Fruit fly (Drosophila melanogaster) whole organism, prepupa: ENCODE measurements around the gene CG42637.

Experiments used
- Blimp-1 ChIP-seq: fragments of 200-800 bp; sonication (Bioruptor generic); optimal IDR thresholded peaks from 3 replicates; lab custom pipeline; 2017; ENCODE audit warnings: missing biosample characterization, missing genetic modification characterization, mild to moderate bottlenecking, moderate library complexity, missing genetic modification reagents
- CG10631 ChIP-seq: fragments of 200-800 bp; sonication (Bioruptor generic); optimal IDR thresholded peaks from 2 replicates; lab custom pipeline; 2016; ENCODE audit warnings: missing biosample characterization, missing genetic modification characterization
- CG11294 ChIP-seq: fragments of 200-800 bp; sonication (Bioruptor generic); IDR thresholded peaks from 2 replicates; pipeline ENCODE4 v1.3.6; 2022; ENCODE audit warnings: missing biosample characterization, missing genetic modification characterization
- CG11762 ChIP-seq: fragments of 200-800 bp; sonication (Bioruptor generic); optimal IDR thresholded peaks from 3 replicates; lab custom pipeline; 2016; ENCODE audit warnings: missing biosample characterization, missing genetic modification characterization; ENCODE audit not compliant: insufficient read depth
- CG11902 ChIP-seq: fragments of 200-800 bp; sonication (Bioruptor generic); optimal IDR thresholded peaks from 3 replicates; lab custom pipeline; 2016; ENCODE audit warnings: missing biosample characterization, missing genetic modification characterization
- CG15336 ChIP-seq: fragments of 200-800 bp; sonication (Bioruptor generic); IDR thresholded peaks from 2 replicates; pipeline ENCODE4 v1.3.6; 2022; ENCODE audit warnings: missing biosample characterization, missing genetic modification characterization
- CG1621 ChIP-seq: fragments of 200-800 bp; sonication (Bioruptor generic); optimal IDR thresholded peaks from 3 replicates; lab custom pipeline; 2018; ENCODE audit warnings: missing biosample characterization, mild to moderate bottlenecking, missing genetic modification characterization
- CG3032 ChIP-seq: fragments of 200-800 bp; optimal IDR thresholded peaks from 2 replicates; lab custom pipeline; 2019; ENCODE audit warnings: missing biosample characterization, mild to moderate bottlenecking, missing genetic modification characterization, moderate library complexity
- CG32006 ChIP-seq: fragments of 200-800 bp; sonication (Bioruptor generic); optimal IDR thresholded peaks from 3 replicates; lab custom pipeline; 2017; ENCODE audit warnings: missing biosample characterization, mild to moderate bottlenecking, missing genetic modification characterization
- CG34406 ChIP-seq: fragments of 200-800 bp; sonication (Bioruptor generic); optimal IDR thresholded peaks from 3 replicates; lab custom pipeline; 2016; ENCODE audit warnings: missing biosample characterization, missing genetic modification characterization
- CG3919 ChIP-seq: fragments of 200-800 bp; sonication (Bioruptor generic); optimal IDR thresholded peaks from 3 replicates; lab custom pipeline; 2016; ENCODE audit warnings: missing biosample characterization, missing genetic modification characterization
- CG4318 ChIP-seq: fragments of 200-800 bp; sonication (Bioruptor generic); optimal IDR thresholded peaks from 3 replicates; lab custom pipeline; 2017; ENCODE audit warnings: missing biosample characterization, mild to moderate bottlenecking, missing genetic modification characterization
- CG6163 ChIP-seq: fragments of 200-800 bp; sonication (Bioruptor generic); IDR thresholded peaks from 3 replicates; pipeline ENCODE4 v1.3.6; 2022; ENCODE audit warnings: missing biosample characterization, missing genetic modification characterization
- CG6792 ChIP-seq: fragments of 200-800 bp; sonication (Bioruptor generic); optimal IDR thresholded peaks from 3 replicates; lab custom pipeline; 2016; ENCODE audit warnings: missing biosample characterization, missing genetic modification characterization
- CG6808 ChIP-seq: fragments of 200-800 bp; sonication (Bioruptor generic); optimal IDR thresholded peaks from 3 replicates; lab custom pipeline; 2017; ENCODE audit warnings: missing biosample characterization, missing genetic modification characterization, mild to moderate bottlenecking, moderate library complexity, missing genetic modification reagents
- CG6854 ChIP-seq: fragments of 200-800 bp; sonication (Bioruptor generic); optimal IDR thresholded peaks from 2 replicates; lab custom pipeline; 2017; ENCODE audit warnings: missing biosample characterization, mild to moderate bottlenecking, missing genetic modification characterization
- CG8319 ChIP-seq: fragments of 200-800 bp; sonication (Bioruptor generic); optimal IDR thresholded peaks from 3 replicates; lab custom pipeline; 2016; ENCODE audit warnings: missing biosample characterization, missing genetic modification characterization
- Eip75B ChIP-seq: fragments of 200-800 bp; sonication (Bioruptor generic); optimal IDR thresholded peaks from 3 replicates; lab custom pipeline; 2016; ENCODE audit warnings: missing biosample characterization, missing genetic modification characterization
- Eip78C ChIP-seq: fragments of 200-800 bp; sonication (Bioruptor generic); peaks from one replicate; lab custom pipeline; 2016; ENCODE audit warnings: missing biosample characterization, missing genetic modification characterization
- Eip93F ChIP-seq: fragments of 200-800 bp; sonication (Bioruptor generic); optimal IDR thresholded peaks from 2 replicates; lab custom pipeline; 2016; ENCODE audit warnings: missing biosample characterization, mild to moderate bottlenecking, missing genetic modification characterization
- Ets21C ChIP-seq: fragments of 200-800 bp; sonication (Bioruptor generic); optimal IDR thresholded peaks from 3 replicates; lab custom pipeline; 2016; ENCODE audit warnings: missing biosample characterization, missing genetic modification characterization
- Gug ChIP-seq: fragments of 200-800 bp; sonication (Bioruptor generic); IDR thresholded peaks from 2 replicates; pipeline ENCODE4 v1.3.6; 2022; ENCODE audit warnings: missing biosample characterization, missing genetic modification characterization
- Hr38 ChIP-seq: sonication (Bioruptor generic); optimal IDR thresholded peaks from 2 replicates; lab custom pipeline; 2016; ENCODE audit warnings: missing biosample characterization, missing genetic modification characterization
- Hr39 ChIP-seq: fragments of 200-800 bp; sonication (Bioruptor generic); optimal IDR thresholded peaks from 2 replicates; lab custom pipeline; 2016; ENCODE audit warnings: missing biosample characterization, missing genetic modification characterization
- Lpt ChIP-seq: fragments of 200-800 bp; sonication (Bioruptor generic); optimal IDR thresholded peaks from 3 replicates; lab custom pipeline; 2016; ENCODE audit warnings: missing biosample characterization, missing genetic modification characterization
- Met ChIP-seq: fragments of 200-800 bp; sonication (Bioruptor generic); optimal IDR thresholded peaks from 3 replicates; lab custom pipeline; 2016; ENCODE audit warnings: missing biosample characterization, missing genetic modification characterization
- OdsH ChIP-seq: fragments of 200-800 bp; sonication (Bioruptor generic); optimal IDR thresholded peaks from 3 replicates; lab custom pipeline; 2016; ENCODE audit warnings: missing biosample characterization, missing genetic modification characterization
- Smox ChIP-seq: fragments of 200-800 bp; sonication (Bioruptor generic); optimal IDR thresholded peaks from 3 replicates; lab custom pipeline; 2016; ENCODE audit warnings: missing biosample characterization, missing genetic modification characterization
- Sox102F ChIP-seq: fragments of 200-800 bp; sonication (Bioruptor generic); optimal IDR thresholded peaks from 2 replicates; lab custom pipeline; 2016; ENCODE audit warnings: missing biosample characterization, mild to moderate bottlenecking, missing genetic modification characterization
- Sox14 ChIP-seq: fragments of 200-800 bp; sonication (Bioruptor generic); optimal IDR thresholded peaks from 3 replicates; lab custom pipeline; 2016; ENCODE audit warnings: missing biosample characterization, missing genetic modification characterization
- Sox15 ChIP-seq: fragments of 200-800 bp; sonication (Bioruptor generic); optimal IDR thresholded peaks from 3 replicates; lab custom pipeline; 2016; ENCODE audit warnings: missing biosample characterization, missing genetic modification characterization
- cyc ChIP-seq: fragments of 200-800 bp; sonication (Bioruptor generic); optimal IDR thresholded peaks from 3 replicates; lab custom pipeline; 2016; ENCODE audit warnings: missing biosample characterization, missing genetic modification characterization
- dac ChIP-seq: fragments of 200-800 bp; sonication (Bioruptor generic); optimal IDR thresholded peaks from 2 replicates; lab custom pipeline; 2017; ENCODE audit warnings: missing biosample characterization, mild to moderate bottlenecking, missing genetic modification characterization
- dsx ChIP-seq: fragments of 200-800 bp; optimal IDR thresholded peaks from 3 replicates; lab custom pipeline; 2019; ENCODE audit warnings: missing biosample characterization, mild to moderate bottlenecking, missing genetic modification characterization, moderate library complexity; ENCODE audit not compliant: poor library complexity, severe bottlenecking
- fd59A ChIP-seq: fragments of 200-800 bp; sonication (Bioruptor generic); optimal IDR thresholded peaks from 2 replicates; lab custom pipeline; 2017; ENCODE audit warnings: missing biosample characterization, mild to moderate bottlenecking, missing genetic modification characterization, missing genetic modification reagents
- fd85E ChIP-seq: fragments of 200-800 bp; sonication (Bioruptor generic); optimal IDR thresholded peaks from 3 replicates; lab custom pipeline; 2016; ENCODE audit warnings: missing biosample characterization, missing genetic modification characterization
- fkh ChIP-seq: fragments of 200-800 bp; sonication (Bioruptor generic); optimal IDR thresholded peaks from 3 replicates; lab custom pipeline; 2017; ENCODE audit warnings: missing biosample characterization, mild to moderate bottlenecking, missing genetic modification characterization, moderate library complexity
- lz ChIP-seq: fragments of 200-800 bp; sonication (Bioruptor generic); optimal IDR thresholded peaks from 3 replicates; lab custom pipeline; 2016; ENCODE audit warnings: missing biosample characterization, missing genetic modification characterization
- net ChIP-seq: fragments of 200-800 bp; sonication (Bioruptor generic); optimal IDR thresholded peaks from 3 replicates; lab custom pipeline; 2016; ENCODE audit warnings: missing biosample characterization, missing genetic modification characterization
- pdm3 ChIP-seq: fragments of 200-800 bp; sonication (Bioruptor generic); optimal IDR thresholded peaks from 3 replicates; lab custom pipeline; 2016; ENCODE audit warnings: missing biosample characterization, missing genetic modification characterization
- salr ChIP-seq, 2 experiments: fragments of 200-800 bp; sonication (Bioruptor generic); optimal IDR thresholded peaks; 3 replicates each; lab custom pipeline; 2016 to 2018; ENCODE audit warnings: missing biosample characterization in 2 of 2, missing genetic modification characterization in 2 of 2, mild to moderate bottlenecking in 1 of 2
- spab ChIP-seq: fragments of 200-800 bp; sonication (Bioruptor generic); optimal IDR thresholded peaks from 2 replicates; lab custom pipeline; 2017; ENCODE audit warnings: missing biosample characterization, mild to moderate bottlenecking, missing genetic modification characterization, missing genetic modification reagents
- ss ChIP-seq, 2 experiments: fragments of 200-800 bp; sonication (Bioruptor generic); optimal IDR thresholded peaks; 2 replicates in 1 of 2; 3 replicates in 1 of 2; lab custom pipeline; 2017 to 2018; ENCODE audit warnings: mild to moderate bottlenecking in 2 of 2, missing biosample characterization in 2 of 2, missing genetic modification characterization in 2 of 2, moderate library complexity in 1 of 2
- svp ChIP-seq: fragments of 200-800 bp; sonication (Bioruptor generic); peaks from one replicate; lab custom pipeline; 2016; ENCODE audit warnings: missing biosample characterization, missing genetic modification characterization
- vri ChIP-seq: fragments of 200-800 bp; sonication (Bioruptor generic); optimal IDR thresholded peaks from 3 replicates; lab custom pipeline; 2016; ENCODE audit warnings: missing biosample characterization, mild to moderate bottlenecking, missing genetic modification characterization

Gene CG42637

DNA sequence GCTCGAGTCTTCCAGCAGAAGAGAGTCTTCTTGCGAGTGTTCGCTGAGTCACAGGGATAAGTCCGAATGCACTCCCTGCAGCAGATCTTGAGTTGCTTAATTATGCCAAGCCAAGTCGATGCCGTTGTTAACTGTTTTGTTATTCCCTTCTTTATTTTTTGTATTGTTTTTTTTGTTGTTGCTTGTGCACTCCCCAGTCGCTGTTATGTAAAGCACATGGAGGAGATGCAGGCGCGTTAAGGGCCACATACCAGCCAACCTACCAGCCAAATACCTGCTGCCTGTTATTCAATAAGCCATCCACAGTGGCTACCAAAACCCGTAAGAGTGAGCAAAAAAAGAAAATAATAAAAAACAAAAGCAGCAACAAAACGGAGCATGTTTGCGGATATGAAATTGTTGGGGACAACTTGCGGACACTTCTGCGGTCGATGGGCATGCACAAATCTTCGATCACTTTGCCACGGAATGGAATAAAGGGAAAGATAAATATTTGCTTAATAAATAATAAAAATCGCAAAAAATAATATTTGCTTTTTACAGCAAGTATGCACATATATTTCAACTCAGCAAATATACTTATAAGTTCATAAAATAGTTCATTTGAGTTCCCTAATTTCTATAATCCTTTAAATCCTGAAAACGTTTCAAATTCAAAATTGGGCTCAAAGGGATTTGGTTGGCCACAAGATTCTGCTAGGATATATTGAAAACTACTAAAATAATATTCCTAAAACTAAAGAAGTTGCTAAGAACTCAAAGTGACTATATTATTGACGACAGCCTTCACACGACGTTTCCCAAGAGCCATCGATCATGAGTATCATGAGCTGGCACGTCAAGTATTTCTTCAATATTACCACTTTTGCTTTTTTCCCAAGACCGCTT is 97.1 kb downstream of the CG42637 start (continued):
- TF ChIP-seq dac (GFP tag; lab: Kevin White, UChicago) (no peak), ss (GFP tag; optimal IDR thresholded peaks at IDR 0.05; lab: Kevin White, UChicago) (peak; percentile 37 to 50), cyc (GFP tag; lab: Kevin White, UChicago) (peak; percentile 42), salr (GFP tag; optimal IDR thresholded peaks at IDR 0.05; lab: Kevin White, UChicago) (peak in 1 of 2 experiments; percentile 0), CG6808 (GFP tag; lab: Kevin White, UChicago) (peak; percentile 33), Hr38 (no peak), CG3919 (GFP tag; lab: Kevin White, UChicago) (peak; percentile 36), Blimp-1 (no peak), Lpt (GFP tag; lab: Kevin White, UChicago) (no peak), svp (GFP tag; lab: Kevin White, UChicago) (peak; percentile 80), CG3032 (tag; lab: Kevin White, UChicago) (no peak), Sox102F (GFP tag; lab: Kevin White, UChicago) (no peak), Eip93F (no peak), CG11762 (GFP tag; lab: Kevin White, UChicago) (peak; percentile 32), Smox (peak; percentile 45), Sox15 (GFP tag; lab: Kevin White, UChicago) (peak; percentile 12), CG11902 (GFP tag; lab: Kevin White, UChicago) (no peak), CG6792 (no peak), CG15336 (GFP tag; lab: Robert Waterston, UW) (no peak)

dm6 chr3L:19695057-19695627 is 98.2 kb downstream of the CG42637 start, which contains the start of gene verm:
Gene verm, minus strand, starts transcription at chr3L:19695260.
- TF ChIP-seq pdm3 (GFP tag; lab: Kevin White, UChicago) = no peak
- TF ChIP-seq CG6163 (GFP tag; lab: Robert Waterston, UW) = 0 out of 3 replicates have a peak, but pooled peaks have one; percentile 14
- TF ChIP-seq CG10631 (GFP tag; lab: Kevin White, UChicago) = no peak
- no peak for TF ChIP-seq lz (GFP tag; lab: Kevin White, UChicago)
- TF ChIP-seq CG11902 (GFP tag; lab: Kevin White, UChicago) = no peak
- TF ChIP-seq CG4318 (GFP tag; lab: Kevin White, UChicago) = no peak
- TF ChIP-seq fd85E (GFP tag; lab: Kevin White, UChicago) = no peak
- TF ChIP-seq CG11294 (GFP tag; lab: Robert Waterston, UW) = no peak
- TF ChIP-seq CG6854 (GFP tag; lab: Kevin White, UChicago) = no peak
- TF ChIP-seq Lpt (GFP tag; lab: Kevin White, UChicago) = no peak
- no peak for TF ChIP-seq Smox
- no peak for TF ChIP-seq Ets21C (GFP tag; lab: Kevin White, UChicago)
- TF ChIP-seq CG15336 (GFP tag; lab: Robert Waterston, UW) = 0 out of 2 replicates have a peak, but pooled peaks have one; percentile 17
- no peak for TF ChIP-seq CG34406 (GFP tag; lab: Kevin White, UChicago)
- no peak for TF ChIP-seq dac (GFP tag; lab: Kevin White, UChicago)
- TF ChIP-seq Met (GFP tag; lab: Kevin White, UChicago) = no peak
- no peak for TF ChIP-seq CG6792
- no peak for TF ChIP-seq net (GFP tag; lab: Kevin White, UChicago)
- no peak for TF ChIP-seq CG8319
- TF ChIP-seq Gug = no peak
- no peak for TF ChIP-seq ss (GFP tag; optimal IDR thresholded peaks at IDR 0.05; lab: Kevin White, UChicago)
- TF ChIP-seq svp (GFP tag; lab: Kevin White, UChicago) = no peak
- TF ChIP-seq CG1621 = peak; percentile 26
- TF ChIP-seq vri (GFP tag; lab: Kevin White, UChicago) = peak; percentile 24
- no peak for TF ChIP-seq fd59A (GFP tag; lab: Kevin White, UChicago)
- no peak for TF ChIP-seq OdsH (GFP tag; lab: Kevin White, UChicago)
- no peak for TF ChIP-seq Blimp-1
- no peak for TF ChIP-seq CG32006 (GFP tag; lab: Kevin White, UChicago)
- peak; percentile 36 for TF ChIP-seq Eip78C (GFP tag; lab: Kevin White, UChicago)
- no peak for TF ChIP-seq Hr39 (GFP tag; lab: Kevin White, UChicago)
- TF ChIP-seq Sox14 (GFP tag; lab: Kevin White, UChicago) = no peak
- TF ChIP-seq Eip75B = no peak
- TF ChIP-seq Eip93F = no peak
- no peak for TF ChIP-seq salr (GFP tag; optimal IDR thresholded peaks at IDR 0.05; lab: Kevin White, UChicago)
- TF ChIP-seq fkh = no peak
- no peak for TF ChIP-seq Sox102F (GFP tag; lab: Kevin White, UChicago)
- no peak for TF ChIP-seq CG3919 (GFP tag; lab: Kevin White, UChicago)
- no peak for TF ChIP-seq Hr38
- no peak for TF ChIP-seq spab
- no peak for TF ChIP-seq dsx (GFP tag; lab: Kevin White, UChicago)
